Worm (Caenorhabditis elegans) whole organism, L2 larva: ENCODE data around the gene ZK154.6.

ENCODE experiments used
- C34F6.9 ChIP-seq: fragments of 150-350 bp; optimal IDR thresholded peaks from 2 replicates; lab custom pipeline; 2014; ENCODE audit warnings: missing biosample characterization, missing genetic modification characterization
- F13H6.1 ChIP-seq: sonication (generic microtip); optimal IDR thresholded peaks from 2 replicates; lab custom pipeline; 2016; ENCODE audit warnings: missing genetic modification characterization, missing compliant biosample characterization
- R02D3.7 ChIP-seq: fragments of 150-350 bp; optimal IDR thresholded peaks from 2 replicates; lab custom pipeline; 2014; ENCODE audit warnings: missing biosample characterization, missing genetic modification characterization
- Y55F3AM.14 ChIP-seq: fragments of 200-800 bp; sonication (Bioruptor generic); optimal IDR thresholded peaks from 2 replicates; lab custom pipeline; 2018; ENCODE audit warnings: mild to moderate bottlenecking, missing genetic modification characterization, missing compliant biosample characterization
- ZK546.5 ChIP-seq: sonication (generic microtip); optimal IDR thresholded peaks from 2 replicates; lab custom pipeline; 2017; ENCODE audit warnings: missing biosample characterization, missing genetic modification characterization
- alr-1 ChIP-seq: fragments of 150-350 bp; optimal IDR thresholded peaks from 2 replicates; lab custom pipeline; 2014; ENCODE audit warnings: missing biosample characterization, missing genetic modification characterization
- aly-2 ChIP-seq: fragments of 150-350 bp; optimal IDR thresholded peaks from 2 replicates; lab custom pipeline; 2014; ENCODE audit warnings: missing biosample characterization, missing genetic modification characterization
- ama-1 ChIP-seq: fragments of 150-350 bp; optimal IDR thresholded peaks from 2 replicates; lab custom pipeline; 2018; ENCODE audit warnings: inconsistent platforms
- blmp-1 ChIP-seq: sonication (generic microtip); optimal IDR thresholded peaks from 2 replicates; lab custom pipeline; 2017; ENCODE audit warnings: missing genetic modification characterization, mild to moderate bottlenecking, missing compliant biosample characterization, antibody characterized with exemption, moderate library complexity; ENCODE audit not compliant: insufficient read depth
- ceh-16 ChIP-seq: fragments of 150-350 bp; optimal IDR thresholded peaks from 2 replicates; lab custom pipeline; 2014; ENCODE audit warnings: missing biosample characterization, missing genetic modification characterization
- ceh-82 ChIP-seq: fragments of 150-350 bp; optimal IDR thresholded peaks from 2 replicates; lab custom pipeline; 2014; ENCODE audit warnings: missing biosample characterization, missing genetic modification characterization
- crh-2 ChIP-seq: sonication (generic microtip); optimal IDR thresholded peaks from 2 replicates; lab custom pipeline; 2017; ENCODE audit warnings: missing biosample characterization, missing genetic modification characterization
- dmd-4 ChIP-seq: sonication (generic microtip); optimal IDR thresholded peaks from 2 replicates; lab custom pipeline; 2017; ENCODE audit warnings: missing biosample characterization, missing genetic modification characterization
- egl-27 ChIP-seq: sonication (generic microtip); optimal IDR thresholded peaks from 3 replicates; lab custom pipeline; 2017; ENCODE audit warnings: missing biosample characterization, missing genetic modification reagents, missing genetic modification characterization
- elt-1 ChIP-seq: fragments of 150-350 bp; optimal IDR thresholded peaks from 2 replicates; lab custom pipeline; 2014; ENCODE audit warnings: missing biosample characterization, missing genetic modification characterization
- elt-3 ChIP-seq: sonication (generic microtip); optimal IDR thresholded peaks from 2 replicates; lab custom pipeline; 2017; ENCODE audit warnings: missing biosample characterization, missing genetic modification characterization
- fos-1 ChIP-seq: fragments of 150-350 bp; optimal IDR thresholded peaks from 2 replicates; lab custom pipeline; 2014; ENCODE audit warnings: missing biosample characterization, missing genetic modification characterization
- gmeb-1 ChIP-seq: fragments of 150-350 bp; optimal IDR thresholded peaks from 2 replicates; lab custom pipeline; 2014; ENCODE audit warnings: missing biosample characterization, missing genetic modification characterization
- lin-11 ChIP-seq: fragments of 150-350 bp; sonication (generic microtip); optimal IDR thresholded peaks from 2 replicates; lab custom pipeline; 2014; ENCODE audit warnings: missing biosample characterization, missing genetic modification characterization, inconsistent platforms, mixed read lengths
- lin-13 ChIP-seq: fragments of 150-350 bp; optimal IDR thresholded peaks from 2 replicates; lab custom pipeline; 2014; ENCODE audit warnings: missing biosample characterization, missing genetic modification reagents, missing genetic modification characterization
- lin-39 ChIP-seq: fragments of 150-350 bp; optimal IDR thresholded peaks from 2 replicates; lab custom pipeline; 2014; ENCODE audit warnings: missing biosample characterization, missing genetic modification reagents, missing genetic modification characterization
- lsy-2 ChIP-seq, 2 experiments: fragments of 150-350 bp in 1 of 2; sonication (generic microtip) in 1 of 2; optimal IDR thresholded peaks; 2 replicates each; lab custom pipeline; 2014 to 2017; ENCODE audit warnings: missing biosample characterization in 2 of 2, missing genetic modification characterization in 2 of 2
- mab-5 ChIP-seq: fragments of 150-350 bp; optimal IDR thresholded peaks from 2 replicates; lab custom pipeline; 2014; ENCODE audit warnings: missing biosample characterization, missing genetic modification characterization
- mbf-1 ChIP-seq: sonication (generic microtip); optimal IDR thresholded peaks from 2 replicates; lab custom pipeline; 2017; ENCODE audit warnings: missing biosample characterization, missing genetic modification characterization
- mdl-1 ChIP-seq, 2 experiments: fragments of 150-350 bp in 1 of 2; sonication (generic microtip) in 1 of 2; optimal IDR thresholded peaks; 2 replicates each; lab custom pipeline; 2017; ENCODE audit warnings: missing biosample characterization in 2 of 2, missing genetic modification characterization in 2 of 2
- nhr-10 ChIP-seq: sonication (generic microtip); optimal IDR thresholded peaks from 2 replicates; lab custom pipeline; 2017; ENCODE audit warnings: missing biosample characterization, missing genetic modification characterization
- nhr-11 ChIP-seq: fragments of 150-350 bp; optimal IDR thresholded peaks from 2 replicates; lab custom pipeline; 2014; ENCODE audit warnings: missing biosample characterization, missing genetic modification characterization
- nhr-12 ChIP-seq: fragments of 150-350 bp; optimal IDR thresholded peaks from 2 replicates; lab custom pipeline; 2014; ENCODE audit warnings: missing biosample characterization, missing genetic modification characterization
- nhr-129 ChIP-seq: fragments of 150-350 bp; optimal IDR thresholded peaks from 2 replicates; lab custom pipeline; 2014; ENCODE audit warnings: missing biosample characterization, missing genetic modification characterization
- nhr-21 ChIP-seq: fragments of 150-350 bp; optimal IDR thresholded peaks from 2 replicates; lab custom pipeline; 2014; ENCODE audit warnings: missing biosample characterization, missing genetic modification characterization
- nhr-23 ChIP-seq: fragments of 150-350 bp; optimal IDR thresholded peaks from 2 replicates; lab custom pipeline; 2014; ENCODE audit warnings: missing biosample characterization, missing genetic modification reagents, missing genetic modification characterization
- nhr-237 ChIP-seq: fragments of 150-350 bp; optimal IDR thresholded peaks from 2 replicates; lab custom pipeline; 2014; ENCODE audit warnings: missing biosample characterization, missing genetic modification characterization
- nhr-25 ChIP-seq: fragments of 150-350 bp; sonication (generic microtip); optimal IDR thresholded peaks from 3 replicates; lab custom pipeline; 2014; ENCODE audit warnings: missing biosample characterization, missing genetic modification characterization
- nhr-6 ChIP-seq: fragments of 150-350 bp; optimal IDR thresholded peaks from 2 replicates; lab custom pipeline; 2014; ENCODE audit warnings: missing biosample characterization, missing genetic modification characterization
- nhr-77 ChIP-seq: fragments of 150-350 bp; optimal IDR thresholded peaks from 2 replicates; lab custom pipeline; 2014; ENCODE audit warnings: missing biosample characterization, missing genetic modification characterization
- peb-1 ChIP-seq: fragments of 150-350 bp; optimal IDR thresholded peaks from 2 replicates; lab custom pipeline; 2014; ENCODE audit warnings: missing biosample characterization, missing genetic modification characterization
- sem-4 ChIP-seq: fragments of 150-350 bp; optimal IDR thresholded peaks from 2 replicates; lab custom pipeline; 2014; ENCODE audit warnings: missing biosample characterization, missing genetic modification reagents, missing genetic modification characterization
- skn-1 ChIP-seq: sonication (generic microtip); optimal IDR thresholded peaks from 2 replicates; lab custom pipeline; 2017; ENCODE audit warnings: missing biosample characterization, missing genetic modification characterization
- sma-3 ChIP-seq: sonication (generic microtip); optimal IDR thresholded peaks from 2 replicates; lab custom pipeline; 2016; ENCODE audit warnings: missing genetic modification reagents, missing genetic modification characterization, missing compliant biosample characterization
- sma-9 ChIP-seq, 2 experiments: fragments of 150-350 bp in 1 of 2; sonication (generic microtip) in 1 of 2; optimal IDR thresholded peaks; 2 replicates each; lab custom pipeline; 2014 to 2016; ENCODE audit warnings: missing genetic modification characterization in 2 of 2, mild to moderate bottlenecking in 1 of 2, missing biosample characterization in 1 of 2, missing compliant biosample characterization in 1 of 2, missing genetic modification reagents in 1 of 2, moderate library complexity in 1 of 2
- snpc-4 ChIP-seq: fragments of 150-350 bp; optimal IDR thresholded peaks from 2 replicates; lab custom pipeline; 2014; ENCODE audit warnings: missing biosample characterization, missing genetic modification characterization
- unc-39 ChIP-seq: fragments of 150-350 bp; optimal IDR thresholded peaks from 2 replicates; lab custom pipeline; 2014; ENCODE audit warnings: missing biosample characterization, missing genetic modification characterization
- unc-55 ChIP-seq: fragments of 150-350 bp; sonication (generic microtip); optimal IDR thresholded peaks from 3 replicates; lab custom pipeline; 2014; ENCODE audit warnings: missing biosample characterization, missing genetic modification reagents, missing genetic modification characterization
- unc-62 ChIP-seq: fragments of 150-350 bp; optimal IDR thresholded peaks from 2 replicates; lab custom pipeline; 2014; ENCODE audit warnings: missing biosample characterization, missing genetic modification reagents, missing genetic modification characterization
- zag-1 ChIP-seq: fragments of 150-350 bp; optimal IDR thresholded peaks from 2 replicates; lab custom pipeline; 2014; ENCODE audit warnings: missing biosample characterization, missing genetic modification characterization
- ztf-1 ChIP-seq: fragments of 200-800 bp; sonication (Bioruptor generic); conservative IDR thresholded peaks from 2 replicates; pipeline ENCODE4 v1.3.6; 2022; ENCODE audit warnings: missing genetic modification characterization, missing compliant biosample characterization
- ztf-11 ChIP-seq: sonication (generic microtip); optimal IDR thresholded peaks from 2 replicates; lab custom pipeline; 2017; ENCODE audit warnings: missing biosample characterization, missing genetic modification characterization
- ztf-4 ChIP-seq: fragments of 150-350 bp; optimal IDR thresholded peaks from 2 replicates; lab custom pipeline; 2014; ENCODE audit warnings: missing biosample characterization, missing genetic modification characterization

The ZK154.6 gene

DNA sequence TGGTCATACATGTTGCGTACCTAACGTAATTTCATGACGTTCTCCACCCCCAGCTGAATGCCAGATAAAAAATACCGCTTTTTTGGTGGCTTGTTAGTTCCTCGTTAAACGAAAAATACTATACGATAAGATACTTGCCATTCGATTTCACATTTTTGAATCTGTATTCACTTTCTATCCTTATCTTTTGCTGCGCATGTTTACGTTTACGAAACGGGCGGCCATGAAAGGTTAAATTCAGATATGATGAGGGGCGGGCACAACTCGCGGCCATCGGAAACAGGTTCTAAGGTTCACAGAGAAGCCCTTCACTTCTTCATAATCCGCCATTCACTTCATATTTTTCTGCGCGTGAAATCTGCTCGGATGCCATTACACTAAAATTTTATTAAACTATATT is 14.6 kb downstream of the ZK154.6 start:
- TF ChIP-seq nhr-25 (tag; lab: Kevin White, UChicago) (peak; percentile 24), sem-4 (tag; lab: Kevin White, UChicago) (no peak), blmp-1 (tag; lab: Kevin White, UChicago) (peak; percentile 74)

DNA sequence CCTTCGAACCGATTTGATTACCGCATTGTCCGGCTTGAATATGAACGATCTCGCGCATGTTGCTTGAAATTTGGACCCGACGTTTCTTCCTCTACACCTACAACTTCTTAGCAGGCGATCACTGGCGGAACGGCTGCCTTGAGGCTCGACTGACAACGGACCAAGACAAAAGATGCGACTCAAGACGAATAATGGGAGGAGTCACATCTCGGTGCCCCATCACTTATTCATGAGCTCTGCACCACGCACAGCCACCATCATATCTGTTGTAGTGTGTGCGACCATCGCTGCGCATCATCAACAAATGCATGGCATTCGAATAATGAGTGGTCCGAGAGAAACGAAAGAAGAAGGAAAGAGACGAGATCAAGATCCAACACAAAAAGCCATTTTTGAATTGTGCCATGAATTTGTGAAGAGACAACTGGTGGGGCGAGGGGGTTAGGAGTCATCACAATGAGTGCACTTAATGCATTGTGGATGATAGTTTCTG is 16.8 kb downstream of the ZK154.6 start, which contains the start of gene mec-7:
mec-7 (minus strand) TSS at position 181 of the 493 bp plus-strand sequence.
- TF ChIP-seq ama-1 (lab: Kevin White, UChicago) (no peak), unc-55 (GFP tag; lab: Kevin White, UChicago) (no peak), alr-1 (tag; lab: Kevin White, UChicago) (no peak), mab-5 (tag; lab: Kevin White, UChicago) (no peak), skn-1 (tag; lab: Kevin White, UChicago) (no peak), mdl-1 (tag; optimal IDR thresholded peaks at IDR 0.05; lab: Kevin White, UChicago) (no peak)

- no peak for TF ChIP-seq lin-13
- peak; percentile 65 for TF ChIP-seq blmp-1 (tag; lab: Kevin White, UChicago)
- no peak for TF ChIP-seq ZK546.5 (tag; lab: Kevin White, UChicago)
- no peak for TF ChIP-seq nhr-23 (tag; lab: Kevin White, UChicago)
- no peak for TF ChIP-seq nhr-6 (tag; lab: Kevin White, UChicago)
- no peak for TF ChIP-seq mdl-1 (tag; optimal IDR thresholded peaks at IDR 0.05; lab: Kevin White, UChicago)
- TF ChIP-seq mbf-1: no peak
- TF ChIP-seq elt-1: peak; percentile 88
- no peak for TF ChIP-seq nhr-77
- no peak for TF ChIP-seq ceh-82 (tag; lab: Kevin White, UChicago)
- no peak for TF ChIP-seq snpc-4 (tag; lab: Kevin White, UChicago)
- TF ChIP-seq aly-2 (tag; lab: Kevin White, UChicago): no peak
- TF ChIP-seq ztf-1 (GFP tag; lab: Robert Waterston, UW): no peak
- TF ChIP-seq nhr-12 (tag; lab: Kevin White, UChicago): no peak
- TF ChIP-seq elt-3: no peak
- peak; percentile 24 for TF ChIP-seq gmeb-1 (tag; lab: Kevin White, UChicago)
- TF ChIP-seq zag-1 (tag; lab: Kevin White, UChicago): no peak
- TF ChIP-seq unc-39 (tag; lab: Kevin White, UChicago): no peak
- peak in 1 of 2 experiments; percentile 21 for TF ChIP-seq lsy-2 (tag; optimal IDR thresholded peaks at IDR 0.05; lab: Kevin White, UChicago)
- TF ChIP-seq dmd-4: no peak
- peak; percentile 72 for TF ChIP-seq nhr-25 (tag; lab: Kevin White, UChicago)
- peak; percentile 81 for TF ChIP-seq sma-9 (GFP tag; optimal IDR thresholded peaks at IDR 0.05; lab: Kevin White, UChicago)
- TF ChIP-seq sma-9 (tag; optimal IDR thresholded peaks at IDR 0.05; lab: Kevin White, UChicago): no peak
- TF ChIP-seq Y55F3AM.14 (GFP tag; lab: Kevin White, UChicago): no peak
- TF ChIP-seq nhr-21: peak; percentile 47
- no peak for TF ChIP-seq ceh-16
- no peak for TF ChIP-seq nhr-237
- TF ChIP-seq R02D3.7 (tag; lab: Kevin White, UChicago): no peak
- TF ChIP-seq unc-62 (GFP tag; lab: Kevin White, UChicago): no peak
- no peak for TF ChIP-seq unc-55 (GFP tag; lab: Kevin White, UChicago)
- TF ChIP-seq ztf-4 (tag; lab: Kevin White, UChicago): no peak
- no peak for TF ChIP-seq alr-1 (tag; lab: Kevin White, UChicago)
- peak; percentile 41 for TF ChIP-seq egl-27 (tag; lab: Kevin White, UChicago)
- no peak for TF ChIP-seq ztf-11 (tag; lab: Kevin White, UChicago)
- TF ChIP-seq nhr-10: no peak
- peak; percentile 4 for TF ChIP-seq C34F6.9 (tag; lab: Kevin White, UChicago)
- TF ChIP-seq ama-1 (lab: Kevin White, UChicago): no peak
- TF ChIP-seq nhr-11 (tag; lab: Kevin White, UChicago): no peak
- TF ChIP-seq skn-1 (tag; lab: Kevin White, UChicago): no peak
- peak; percentile 58 for TF ChIP-seq sma-3 (GFP tag; lab: Kevin White, UChicago)
- no peak for TF ChIP-seq lin-39 (tag; lab: Kevin White, UChicago)
- TF ChIP-seq peb-1: no peak
- TF ChIP-seq nhr-129: peak; percentile 31
- no peak for TF ChIP-seq lin-11 (tag; lab: Kevin White, UChicago)
- TF ChIP-seq mab-5 (tag; lab: Kevin White, UChicago): no peak
- peak; percentile 20 for TF ChIP-seq fos-1 (tag; lab: Kevin White, UChicago)
- peak; percentile 43 for TF ChIP-seq crh-2 (tag; lab: Kevin White, UChicago)
- TF ChIP-seq F13H6.1 (tag; lab: Kevin White, UChicago): peak; percentile 13
- TF ChIP-seq sem-4 (tag; lab: Kevin White, UChicago): no peak
These were observed 19.5 kb downstream of the ZK154.6 start for ce11 chrX:7773714-7774318.
